Worm (Caenorhabditis elegans) whole organism, L1 larva: ENCODE measurements around the gene str-130.
A peak's percentile ranks its signal among the peaks of the same experiment; 100 is the strongest.

Source experiments
- dpl-1 ChIP-seq, 3 experiments: fragments of 150-350 bp in 2 of 3; sonication (generic microtip) in 1 of 3; optimal IDR thresholded peaks; 2 replicates each; lab custom pipeline; 2014 to 2017; ENCODE audit warnings: missing biosample characterization in 3 of 3, missing genetic modification characterization in 3 of 3, missing genetic modification reagents in 3 of 3
- efl-1 ChIP-seq, 4 experiments: fragments of 150-350 bp; optimal IDR thresholded peaks in 3 of 4; peaks in 1 of 4; 1 replicate in 1 of 4; 2 replicates in 3 of 4; lab custom pipeline; 2014; ENCODE audit warnings: missing biosample characterization in 2 of 4, missing genetic modification characterization in 2 of 4, missing genetic modification reagents in 2 of 4
- isw-1 ChIP-seq: fragments of 200-800 bp; sonication (Bioruptor generic); IDR thresholded peaks from 2 replicates; pipeline ENCODE4 v1.3.6; 2022; ENCODE audit warnings: missing genetic modification characterization, missing compliant biosample characterization
- lir-3 ChIP-seq: sonication (generic microtip); optimal IDR thresholded peaks from 2 replicates; lab custom pipeline; 2016; ENCODE audit warnings: mild to moderate bottlenecking, missing genetic modification characterization, moderate library complexity, missing compliant biosample characterization; ENCODE audit not compliant: poor library complexity
- mep-1 ChIP-seq: fragments of 150-350 bp; optimal IDR thresholded peaks from 2 replicates; lab custom pipeline; 2014; ENCODE audit warnings: missing biosample characterization, missing genetic modification characterization
- nhr-20 ChIP-seq: sonication (generic microtip); optimal IDR thresholded peaks from 2 replicates; lab custom pipeline; 2016; ENCODE audit warnings: mild to moderate bottlenecking, missing genetic modification characterization, missing compliant biosample characterization
- nhr-237 ChIP-seq: fragments of 150-350 bp; optimal IDR thresholded peaks from 2 replicates; lab custom pipeline; 2014; ENCODE audit warnings: missing biosample characterization, missing genetic modification characterization
- nhr-28 ChIP-seq: fragments of 150-350 bp; optimal IDR thresholded peaks from 2 replicates; lab custom pipeline; 2014; ENCODE audit warnings: missing biosample characterization, missing genetic modification characterization
- nhr-90 ChIP-seq: sonication (generic microtip); optimal IDR thresholded peaks from 2 replicates; lab custom pipeline; 2016; ENCODE audit warnings: mild to moderate bottlenecking, missing genetic modification characterization, missing compliant biosample characterization; ENCODE audit not compliant: poor library complexity
- pqm-1 ChIP-seq: sonication (generic microtip); optimal IDR thresholded peaks from 3 replicates; lab custom pipeline; 2017; ENCODE audit warnings: missing biosample characterization, missing genetic modification characterization
- unc-130 ChIP-seq: fragments of 150-350 bp; optimal IDR thresholded peaks from 2 replicates; lab custom pipeline; 2017; ENCODE audit warnings: missing biosample characterization, missing genetic modification characterization, inconsistent platforms

DNA sequence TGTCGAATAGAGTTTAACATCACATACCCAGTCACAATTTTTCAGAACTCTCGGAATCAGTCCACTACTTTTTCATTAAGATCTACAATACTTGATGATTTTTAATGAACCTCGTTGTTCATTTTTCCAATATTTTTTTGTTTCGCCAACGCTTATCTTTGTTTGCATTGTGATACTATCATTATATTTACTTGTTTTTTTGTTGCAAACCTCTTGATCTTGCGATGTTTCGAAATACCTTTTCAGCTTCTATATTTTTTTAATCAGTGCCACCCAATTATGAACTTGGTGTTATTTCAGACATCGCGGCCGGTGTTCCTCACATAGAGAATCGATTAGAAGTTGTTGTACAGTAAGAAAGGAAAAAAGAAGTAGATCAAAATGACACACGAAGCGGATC lies 18.2 kb upstream of the str-130 start, which contains the start of gene myo-5:
- TF ChIP-seq isw-1 (GFP tag; lab: Robert Waterston, UW) (no peak), nhr-237 (tag; lab: Kevin White, UChicago) (no peak), nhr-20 (tag; lab: Kevin White, UChicago) (no peak), mep-1 (no peak), pqm-1 (tag; lab: Kevin White, UChicago) (no peak), efl-1 (optimal IDR thresholded peaks at IDR 0.05; lab: Kevin White, UChicago) (no peak), efl-1 (GFP tag; optimal IDR thresholded peaks at IDR 0.05 in 1 of 2; lab: Kevin White, UChicago) (peak in 1 of 2 experiments; percentile 15), nhr-90 (tag; lab: Kevin White, UChicago) (no peak), unc-130 (no peak), dpl-1 (GFP tag; optimal IDR thresholded peaks at IDR 0.05; lab: Kevin White, UChicago) (no peak), lir-3 (tag; lab: Kevin White, UChicago) (no peak), nhr-28 (no peak)
